Worm (Caenorhabditis elegans): ENCODE measurements around the gene vit-4.

DNA sequence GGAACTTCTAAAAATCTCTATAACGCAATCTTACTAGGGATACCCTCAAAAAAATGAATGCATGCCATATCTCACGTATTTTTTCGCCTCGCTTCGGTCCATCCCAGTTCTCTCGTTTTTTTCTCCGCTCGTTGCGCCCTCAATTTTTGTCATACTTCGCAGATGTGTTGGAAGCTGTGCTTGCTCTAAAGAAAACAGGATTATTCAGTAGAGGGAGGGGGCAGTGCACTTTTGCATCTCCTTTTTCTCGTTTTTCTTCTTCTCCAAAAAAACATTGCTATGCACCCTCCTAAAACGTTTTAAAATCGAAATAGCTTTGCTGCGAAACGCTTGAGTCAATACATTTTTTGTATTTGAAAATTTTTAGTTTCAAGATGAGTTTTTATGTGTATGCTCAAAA is 28.3 kb downstream of the vit-4 start:
- TF ChIP-seq unc-62 (GFP tag; optimal IDR thresholded peaks at IDR 0.05): no peak
- TF ChIP-seq ceh-9 (tag; optimal IDR thresholded peaks at IDR 0.05): no peak
- TF ChIP-seq tbx-2 (tag; optimal IDR thresholded peaks at IDR 0.05): no peak
- TF ChIP-seq lin-15B (tag; optimal IDR thresholded peaks at IDR 0.05): no peak
- TF ChIP-seq snpc-4 (tag; optimal IDR thresholded peaks at IDR 0.05): no peak
- no peak for TF ChIP-seq fkh-2 (tag; optimal IDR thresholded peaks at IDR 0.05)
- no peak for TF ChIP-seq nhr-28 (tag; optimal IDR thresholded peaks at IDR 0.05)
- no peak for TF ChIP-seq ama-1 (optimal IDR thresholded peaks at IDR 0.05)
- no peak for TF ChIP-seq eor-1 (tag; optimal IDR thresholded peaks at IDR 0.05)

Measured in whole organism, L3 larva.